Worm (Caenorhabditis elegans) whole organism, L2 larva: ENCODE data around the gene Y7A5A.9.

ENCODE experiments used
- ZK546.5 ChIP-seq: sonication (generic microtip); optimal IDR thresholded peaks from 2 replicates; lab custom pipeline; 2017; ENCODE audit warnings: missing biosample characterization, missing genetic modification characterization
- egl-27 ChIP-seq: sonication (generic microtip); optimal IDR thresholded peaks from 3 replicates; lab custom pipeline; 2017; ENCODE audit warnings: missing biosample characterization, missing genetic modification reagents, missing genetic modification characterization
- lin-11 ChIP-seq: fragments of 150-350 bp; sonication (generic microtip); optimal IDR thresholded peaks from 2 replicates; lab custom pipeline; 2014; ENCODE audit warnings: missing biosample characterization, missing genetic modification characterization, inconsistent platforms, mixed read lengths
- sma-3 ChIP-seq: sonication (generic microtip); optimal IDR thresholded peaks from 2 replicates; lab custom pipeline; 2016; ENCODE audit warnings: missing genetic modification reagents, missing genetic modification characterization, missing compliant biosample characterization
- unc-55 ChIP-seq: fragments of 150-350 bp; sonication (generic microtip); optimal IDR thresholded peaks from 3 replicates; lab custom pipeline; 2014; ENCODE audit warnings: missing biosample characterization, missing genetic modification reagents, missing genetic modification characterization
- ztf-11 ChIP-seq: sonication (generic microtip); optimal IDR thresholded peaks from 2 replicates; lab custom pipeline; 2017; ENCODE audit warnings: missing biosample characterization, missing genetic modification characterization

DNA sequence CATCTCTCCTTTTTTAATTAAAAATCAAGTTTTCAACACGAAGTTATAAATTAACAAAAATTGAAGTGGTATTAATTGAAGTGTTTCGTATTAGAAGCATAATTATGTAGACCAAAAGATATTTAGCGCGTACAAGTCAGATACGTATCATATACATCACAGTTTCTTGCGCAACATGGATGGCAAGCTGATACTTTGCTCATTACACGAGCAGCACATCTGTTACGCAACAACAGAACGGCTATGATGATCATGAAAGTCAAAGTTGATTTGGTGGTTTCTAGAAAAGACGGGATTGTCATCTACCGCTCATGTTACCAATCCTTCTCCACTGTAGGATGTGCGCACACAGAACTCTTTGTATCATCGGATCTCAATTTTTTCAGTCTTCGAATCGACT, 12.4 kb upstream of the Y7A5A.9 start:
- TF ChIP-seq lin-11 (no peak), ZK546.5 (tag; lab: Kevin White, UChicago) (no peak), ztf-11 (tag; lab: Kevin White, UChicago) (no peak), egl-27 (no peak), sma-3 (no peak), unc-55 (GFP tag; lab: Kevin White, UChicago) (no peak)
